Fruit fly (Drosophila melanogaster) whole organism, embryonic: ENCODE results near the gene Pex7.

Experiments
- Ada2b ChIP-seq: fragments of 200-800 bp; sonication (Bioruptor generic); IDR thresholded peaks from 2 replicates; pipeline ENCODE4 v1.3.6; 2022; ENCODE audit warnings: missing biosample characterization, missing genetic modification characterization
- CG11093 ChIP-seq: fragments of 200-800 bp; sonication (Bioruptor generic); IDR thresholded peaks from 3 replicates; pipeline ENCODE4 v1.3.6; 2022; ENCODE audit warnings: missing biosample characterization, missing genetic modification characterization
- CG12104 ChIP-seq: fragments of 200-800 bp; sonication (Bioruptor generic); optimal IDR thresholded peaks from 3 replicates; lab custom pipeline; 2016; ENCODE audit warnings: missing biosample characterization, missing genetic modification characterization
- CG12744 ChIP-seq: fragments of 200-800 bp; sonication (Bioruptor generic); optimal IDR thresholded peaks from 2 replicates; lab custom pipeline; 2016; ENCODE audit warnings: missing biosample characterization, missing genetic modification characterization
- CG13123 ChIP-seq: fragments of 200-800 bp; sonication (Bioruptor generic); optimal IDR thresholded peaks from 2 replicates; lab custom pipeline; 2016; ENCODE audit warnings: missing biosample characterization, missing genetic modification characterization
- CG14965 ChIP-seq: fragments of 200-800 bp; sonication (Bioruptor generic); optimal IDR thresholded peaks from 2 replicates; lab custom pipeline; 2016; ENCODE audit warnings: missing biosample characterization, missing genetic modification characterization, borderline replicate concordance
- CG15479 ChIP-seq: fragments of 200-800 bp; sonication (Bioruptor generic); optimal IDR thresholded peaks from 3 replicates; lab custom pipeline; 2019; ENCODE audit warnings: missing biosample characterization, mild to moderate bottlenecking, missing genetic modification characterization, moderate library complexity
- CG18262 ChIP-seq: fragments of 200-800 bp; optimal IDR thresholded peaks from 3 replicates; lab custom pipeline; 2019; ENCODE audit warnings: missing biosample characterization, mild to moderate bottlenecking, missing genetic modification characterization, moderate library complexity
- CG18764 ChIP-seq: fragments of 200-800 bp; sonication (Bioruptor generic); optimal IDR thresholded peaks from 3 replicates; lab custom pipeline; 2016; ENCODE audit warnings: missing biosample characterization, missing genetic modification characterization
- CG30431 ChIP-seq: fragments of 200-800 bp; sonication (Bioruptor generic); optimal IDR thresholded peaks from 2 replicates; lab custom pipeline; 2017; ENCODE audit warnings: missing biosample characterization, missing genetic modification characterization
- CG3065 ChIP-seq: fragments of 200-800 bp; sonication (Bioruptor generic); optimal IDR thresholded peaks from 2 replicates; lab custom pipeline; 2016; ENCODE audit warnings: missing biosample characterization, missing genetic modification characterization
- CG4404 ChIP-seq: fragments of 200-800 bp; sonication (Bioruptor generic); IDR thresholded peaks from 2 replicates; pipeline ENCODE4 v1.3.6; 2022; ENCODE audit warnings: missing biosample characterization, missing genetic modification characterization
- CG4617 ChIP-seq: fragments of 200-800 bp; sonication (Bioruptor generic); optimal IDR thresholded peaks from 3 replicates; lab custom pipeline; 2016; ENCODE audit warnings: missing biosample characterization, missing genetic modification characterization, borderline replicate concordance
- CG6854 ChIP-seq: fragments of 200-800 bp; sonication (Bioruptor generic); optimal IDR thresholded peaks from 3 replicates; lab custom pipeline; 2017; ENCODE audit warnings: missing biosample characterization, mild to moderate bottlenecking, missing genetic modification characterization
- CG7271 ChIP-seq: fragments of 200-800 bp; sonication (Bioruptor generic); optimal IDR thresholded peaks from 2 replicates; lab custom pipeline; 2018; ENCODE audit warnings: missing biosample characterization, mild to moderate bottlenecking, missing genetic modification characterization, moderate library complexity
- CG8359 ChIP-seq: fragments of 200-800 bp; sonication (Bioruptor generic); optimal IDR thresholded peaks from 2 replicates; lab custom pipeline; 2017; ENCODE audit warnings: missing biosample characterization, mild to moderate bottlenecking, missing genetic modification characterization, borderline replicate concordance
- CTCF ChIP-seq: fragments of 200-800 bp; sonication (Bioruptor generic); optimal IDR thresholded peaks from 2 replicates; lab custom pipeline; 2017; ENCODE audit warnings: missing biosample characterization, mild to moderate bottlenecking, missing genetic modification characterization, moderate library complexity
- CoRest ChIP-seq: fragments of 200-800 bp; sonication (Bioruptor generic); optimal IDR thresholded peaks from 3 replicates; lab custom pipeline; 2018; ENCODE audit warnings: missing biosample characterization, mild to moderate bottlenecking, missing genetic modification characterization, moderate library complexity
- CrebB ChIP-seq: fragments of 200-800 bp; sonication (Bioruptor generic); optimal IDR thresholded peaks from 3 replicates; lab custom pipeline; 2018; ENCODE audit warnings: missing biosample characterization, mild to moderate bottlenecking, missing genetic modification characterization
- D ChIP-seq, 2 experiments: fragments of 200-800 bp in 1 of 2; fragments of >200 bp in 1 of 2; sonication (Bioruptor generic) in 1 of 2; optimal IDR thresholded peaks; 2 replicates in 1 of 2; 3 replicates in 1 of 2; lab custom pipeline; 2017; ENCODE audit warnings: mild to moderate bottlenecking in 1 of 2, missing biosample characterization in 1 of 2, missing genetic modification characterization in 1 of 2, missing genetic modification reagents in 1 of 2
- D19A ChIP-seq: fragments of 200-800 bp; optimal IDR thresholded peaks from 3 replicates; lab custom pipeline; 2019; ENCODE audit warnings: missing biosample characterization, mild to moderate bottlenecking, missing genetic modification characterization, moderate library complexity
- D19B ChIP-seq: fragments of 200-800 bp; sonication (Bioruptor generic); optimal IDR thresholded peaks from 2 replicates; lab custom pipeline; 2017; ENCODE audit warnings: missing biosample characterization, mild to moderate bottlenecking, missing genetic modification characterization
- Elba2 ChIP-seq: fragments of 200-800 bp; sonication (Bioruptor generic); optimal IDR thresholded peaks from 3 replicates; lab custom pipeline; 2016; ENCODE audit warnings: missing biosample characterization, missing genetic modification characterization
- HLH4C ChIP-seq: fragments of 200-800 bp; sonication (Bioruptor generic); IDR thresholded peaks from 3 replicates; pipeline ENCODE4 v1.3.6; 2022; ENCODE audit warnings: missing biosample characterization, missing genetic modification characterization; ENCODE audit not compliant: partially characterized antibody
- Jarid2 ChIP-seq: fragments of 200-800 bp; sonication (Bioruptor generic); optimal IDR thresholded peaks from 3 replicates; lab custom pipeline; 2017; ENCODE audit warnings: mild to moderate bottlenecking, missing biosample characterization, missing genetic modification reagents, missing genetic modification characterization
- Kr ChIP-seq: fragments of 200-800 bp; sonication (Bioruptor generic); optimal IDR thresholded peaks from 2 replicates; lab custom pipeline; 2017; ENCODE audit warnings: missing biosample characterization, mild to moderate bottlenecking, missing genetic modification characterization
- Mad ChIP-seq: fragments of 200-800 bp; sonication (Bioruptor generic); optimal IDR thresholded peaks from 2 replicates; lab custom pipeline; 2016; ENCODE audit warnings: missing biosample characterization, missing genetic modification characterization
- Oli ChIP-seq: fragments of 200-800 bp; sonication (Bioruptor generic); optimal IDR thresholded peaks from 2 replicates; lab custom pipeline; 2018; ENCODE audit warnings: missing biosample characterization, mild to moderate bottlenecking, missing genetic modification characterization, moderate library complexity
- TFAM ChIP-seq: fragments of 200-800 bp; sonication (Bioruptor generic); optimal IDR thresholded peaks from 2 replicates; lab custom pipeline; 2017; ENCODE audit warnings: missing biosample characterization, missing genetic modification characterization, inconsistent platforms
- YL-1 ChIP-seq: fragments of 200-800 bp; sonication (Bioruptor generic); optimal IDR thresholded peaks from 3 replicates; lab custom pipeline; 2017; ENCODE audit warnings: missing biosample characterization, mild to moderate bottlenecking, missing genetic modification characterization
- bsh ChIP-seq, 2 experiments: fragments of 200-800 bp; sonication (Bioruptor generic); optimal IDR thresholded peaks; 2 replicates each; lab custom pipeline; 2017 to 2018; ENCODE audit warnings: mild to moderate bottlenecking in 2 of 2, missing biosample characterization in 2 of 2, missing genetic modification characterization in 2 of 2, moderate library complexity in 1 of 2
- cad ChIP-seq: fragments of >200 bp; optimal IDR thresholded peaks from 2 replicates; lab custom pipeline; 2017; ENCODE audit warnings: missing biosample characterization, missing genetic modification characterization
- eve ChIP-seq, 2 experiments: fragments of >200 bp; optimal IDR thresholded peaks; 2 replicates each; lab custom pipeline; 2017; ENCODE audit warnings: missing biosample characterization in 2 of 2, missing genetic modification characterization in 2 of 2
- gcm ChIP-seq: fragments of 200-800 bp; sonication (Bioruptor generic); optimal IDR thresholded peaks from 2 replicates; lab custom pipeline; 2019; ENCODE audit warnings: missing biosample characterization, mild to moderate bottlenecking, missing genetic modification characterization, moderate library complexity
- ham ChIP-seq: fragments of 200-800 bp; sonication (Bioruptor generic); IDR thresholded peaks from 2 replicates; pipeline ENCODE4 v1.3.6; 2022; ENCODE audit warnings: missing biosample characterization, missing genetic modification characterization
- maf-S ChIP-seq: fragments of 200-800 bp; sonication (Bioruptor generic); optimal IDR thresholded peaks from 2 replicates; lab custom pipeline; 2016; ENCODE audit warnings: missing biosample characterization, missing genetic modification characterization
- mam ChIP-seq: fragments of 200-800 bp; sonication (Bioruptor generic); optimal IDR thresholded peaks from 3 replicates; lab custom pipeline; 2016; ENCODE audit warnings: missing biosample characterization, missing genetic modification characterization
- p53 ChIP-seq: fragments of 200-800 bp; sonication (Bioruptor generic); optimal IDR thresholded peaks from 2 replicates; lab custom pipeline; 2016; ENCODE audit warnings: missing biosample characterization, missing genetic modification characterization
- pan ChIP-seq, 4 experiments: fragments of >200 bp in 3 of 4; fragments of 200-800 bp in 1 of 4; sonication (Bioruptor generic) in 1 of 4; optimal IDR thresholded peaks in 3 of 4; IDR thresholded peaks in 1 of 4; 2 replicates each; pipeline versions ENCODE4 v1.3.6 to Lab custom; 2017 to 2022; ENCODE audit warnings: missing biosample characterization in 2 of 4, missing genetic modification characterization in 2 of 4, mixed read lengths in 1 of 4
- pfk ChIP-seq: fragments of 200-800 bp; sonication (Bioruptor generic); optimal IDR thresholded peaks from 2 replicates; lab custom pipeline; 2018; ENCODE audit warnings: missing biosample characterization, mild to moderate bottlenecking, missing genetic modification characterization, moderate library complexity
- rib ChIP-seq: fragments of 200-800 bp; sonication (Bioruptor generic); IDR thresholded peaks from 2 replicates; pipeline ENCODE4 v1.3.6; 2022; ENCODE audit warnings: missing biosample characterization, missing genetic modification characterization
- tll ChIP-seq, 2 experiments: fragments of 200-800 bp in 1 of 2; fragments of >200 bp in 1 of 2; sonication (Bioruptor generic) in 1 of 2; optimal IDR thresholded peaks; 2 replicates each; lab custom pipeline; 2017 to 2019; ENCODE audit warnings: missing biosample characterization in 2 of 2, missing genetic modification characterization in 2 of 2, mild to moderate bottlenecking in 1 of 2, moderate library complexity in 1 of 2
- toy ChIP-seq: fragments of 200-800 bp; sonication (Bioruptor generic); IDR thresholded peaks from 2 replicates; pipeline ENCODE4 v1.3.6; 2022; ENCODE audit warnings: missing biosample characterization, missing genetic modification characterization
- twi ChIP-seq: fragments of 200-800 bp; optimal IDR thresholded peaks from 2 replicates; lab custom pipeline; 2019; ENCODE audit warnings: missing biosample characterization, mild to moderate bottlenecking, missing genetic modification characterization, moderate library complexity
- zen ChIP-seq: fragments of 200-800 bp; sonication (Bioruptor generic); optimal IDR thresholded peaks from 3 replicates; lab custom pipeline; 2018; ENCODE audit warnings: missing biosample characterization, mild to moderate bottlenecking, missing genetic modification characterization, moderate library complexity

Gene Pex7

dm6 chr3L:8669847-8670622 lies 23.1 kb downstream of the Pex7 start (continued):
- no peak for TF ChIP-seq CG30431 (GFP tag; lab: Kevin White, UChicago)
- TF ChIP-seq CG13123 (GFP tag; lab: Kevin White, UChicago), result no peak
- no peak for TF ChIP-seq Oli (tag; lab: Kevin White, UChicago)
- no peak for TF ChIP-seq CG12104 (GFP tag; lab: Kevin White, UChicago)
- no peak for TF ChIP-seq Mad (GFP tag; lab: Kevin White, UChicago)
- no peak for TF ChIP-seq mam
- TF ChIP-seq cad (GFP tag; lab: Kevin White, UChicago), result peak; percentile 88
- no peak for TF ChIP-seq TFAM (GFP tag; lab: Kevin White, UChicago)
- TF ChIP-seq maf-S (GFP tag; lab: Kevin White, UChicago), result no peak
- TF ChIP-seq pfk (GFP tag; lab: Kevin White, UChicago), result no peak
- TF ChIP-seq CTCF (GFP tag; lab: Kevin White, UChicago), result peak; percentile 16
- TF ChIP-seq twi (tag; lab: Kevin White, UChicago), result no peak
- no peak for TF ChIP-seq CG11093 (GFP tag; lab: Robert Waterston, UW)
- no peak for TF ChIP-seq CoRest (tag; lab: Kevin White, UChicago)

- TF ChIP-seq tll (GFP tag; optimal IDR thresholded peaks at IDR 0.05; lab: Kevin White, UChicago) (peak in 1 of 2 experiments; percentile 89), CG15479 (GFP tag; lab: Kevin White, UChicago) (peak; percentile 95), YL-1 (no peak), zen (tag; lab: Kevin White, UChicago) (peak; percentile 42), rib (GFP tag; lab: Robert Waterston, UW) (no peak), CG8359 (GFP tag; lab: Kevin White, UChicago) (no peak), D (optimal IDR thresholded peaks at IDR 0.05; lab: Kevin White, UChicago) (peak; percentile 20), D (GFP tag; optimal IDR thresholded peaks at IDR 0.05; lab: Kevin White, UChicago) (no peak), D19B (no peak), CG7271 (peak; percentile 42), cad (GFP tag; lab: Kevin White, UChicago) (peak; percentile 98), toy (no peak), pan (optimal IDR thresholded peaks at IDR 0.05; lab: Kevin White, UChicago) (no peak), pan (GFP tag; optimal IDR thresholded peaks at IDR 0.05 in 1 of 2, IDR thresholded peaks at IDR 0.05 in 1 of 2) (no peak), twi (tag; lab: Kevin White, UChicago) (peak; percentile 12), p53 (GFP tag; lab: Kevin White, UChicago) (no peak), CrebB (no peak), Elba2 (no peak), CG12744 (GFP tag; lab: Kevin White, UChicago) (no peak), gcm (GFP tag; lab: Kevin White, UChicago) (no peak), Kr (GFP tag; lab: Kevin White, UChicago) (peak; percentile 35), CG18262 (tag; lab: Kevin White, UChicago) (no peak)
These were observed 24.0 kb downstream of the Pex7 start for dm6 chr3L:8670983-8671382.

- TF ChIP-seq eve (GFP tag; optimal IDR thresholded peaks at IDR 0.05; lab: Kevin White, UChicago) (no peak), Ada2b (GFP tag; lab: Robert Waterston, UW) (no peak), ham (GFP tag; lab: Robert Waterston, UW) (no peak), CG4617 (GFP tag; lab: Kevin White, UChicago) (no peak), HLH4C (no peak), D19A (tag; lab: Kevin White, UChicago) (no peak), CG14965 (GFP tag; lab: Kevin White, UChicago) (no peak), CG3065 (GFP tag; lab: Kevin White, UChicago) (no peak), Jarid2 (GFP tag; lab: Kevin White, UChicago) (no peak), CG6854 (no peak), bsh (GFP tag; optimal IDR thresholded peaks at IDR 0.05; lab: Kevin White, UChicago) (peak in 1 of 2 experiments; percentile 9), CG4404 (GFP tag; lab: Robert Waterston, UW) (no peak), CG18764 (GFP tag; lab: Kevin White, UChicago) (no peak), CG30431 (GFP tag; lab: Kevin White, UChicago) (no peak)
These were observed 25.5 kb downstream of the Pex7 start for dm6 chr3L:8672199-8673059.
